Fruit fly (Drosophila melanogaster) whole organism, wandering third instar larva: ENCODE results near the gene brat.

Source experiments
- Abd-B ChIP-seq: fragments of >200 bp; optimal IDR thresholded peaks from 2 replicates; lab custom pipeline; 2017; ENCODE audit warnings: missing biosample characterization, missing genetic modification characterization
- CG32264 ChIP-seq: fragments of 200-800 bp; sonication (Bioruptor generic); optimal IDR thresholded peaks from 2 replicates; lab custom pipeline; 2016; ENCODE audit warnings: missing biosample characterization, missing genetic modification characterization
- CG9705 ChIP-seq: fragments of 200-800 bp; sonication (Bioruptor generic); optimal IDR thresholded peaks from 2 replicates; lab custom pipeline; 2018; ENCODE audit warnings: missing biosample characterization, mild to moderate bottlenecking, missing genetic modification characterization
- CrebA ChIP-seq: fragments of 200-800 bp; sonication (Bioruptor generic); optimal IDR thresholded peaks from 2 replicates; lab custom pipeline; 2016; ENCODE audit warnings: missing biosample characterization, mild to moderate bottlenecking, missing genetic modification characterization, borderline replicate concordance
- Dfd ChIP-seq: fragments of >200 bp; optimal IDR thresholded peaks from 2 replicates; lab custom pipeline; 2017; ENCODE audit warnings: missing biosample characterization, missing genetic modification characterization
- Dif ChIP-seq: fragments of 200-275, 200-300 bp; sonication (Bioruptor generic); optimal IDR thresholded peaks from 2 replicates; lab custom pipeline; 2018; ENCODE audit warnings: missing biosample characterization, missing genetic modification characterization; ENCODE audit not compliant: partially characterized antibody
- GATAd ChIP-seq: sonication (Bioruptor generic); optimal IDR thresholded peaks from 2 replicates; lab custom pipeline; 2016; ENCODE audit warnings: missing biosample characterization, missing genetic modification characterization
- HLH106 ChIP-seq: fragments of 200-800 bp; optimal IDR thresholded peaks from 3 replicates; lab custom pipeline; 2019; ENCODE audit warnings: missing biosample characterization, mild to moderate bottlenecking, missing genetic modification characterization, moderate library complexity
- Hnf4 ChIP-seq: fragments of 200-800 bp; sonication (Bioruptor generic); optimal IDR thresholded peaks from 2 replicates; lab custom pipeline; 2016; ENCODE audit warnings: missing biosample characterization, mild to moderate bottlenecking, missing genetic modification characterization
- Hr78 ChIP-seq: fragments of >200 bp; optimal IDR thresholded peaks from 2 replicates; lab custom pipeline; 2017; ENCODE audit warnings: missing biosample characterization, missing genetic modification characterization
- Hr83 ChIP-seq: fragments of 200-300 bp; sonication (Bioruptor generic); optimal IDR thresholded peaks from 2 replicates; lab custom pipeline; 2016; ENCODE audit warnings: missing biosample characterization, mild to moderate bottlenecking, missing genetic modification characterization, moderate library complexity; ENCODE audit not compliant: poor library complexity, severe bottlenecking
- Jra ChIP-seq: sonication (Bioruptor generic); optimal IDR thresholded peaks from 2 replicates; lab custom pipeline; 2016; ENCODE audit warnings: missing biosample characterization, missing genetic modification characterization
- Mio ChIP-seq: sonication (Bioruptor generic); optimal IDR thresholded peaks from 2 replicates; lab custom pipeline; 2016; ENCODE audit warnings: missing biosample characterization, missing genetic modification characterization
- Myc ChIP-seq: fragments of >200 bp; optimal IDR thresholded peaks from 2 replicates; lab custom pipeline; 2017
- N ChIP-seq: fragments of >200 bp; optimal IDR thresholded peaks from 2 replicates; lab custom pipeline; 2018; ENCODE audit warnings: missing biosample characterization, missing external identifiers, missing genetic modification characterization
- OdsH ChIP-seq: fragments of 200-800 bp; sonication (Bioruptor generic); optimal IDR thresholded peaks from 2 replicates; lab custom pipeline; 2016; ENCODE audit warnings: missing biosample characterization, mild to moderate bottlenecking, missing genetic modification characterization
- Rel ChIP-seq, 2 experiments: fragments of 200-800 bp; sonication (Bioruptor generic) in 1 of 2; optimal IDR thresholded peaks; 2 replicates in 1 of 2; 3 replicates in 1 of 2; lab custom pipeline; 2016 to 2019; ENCODE audit warnings: mild to moderate bottlenecking in 2 of 2, missing biosample characterization in 2 of 2, missing genetic modification characterization in 2 of 2, moderate library complexity in 1 of 2
- Sp1 ChIP-seq: fragments of 200-800 bp; sonication (Bioruptor generic); optimal IDR thresholded peaks from 3 replicates; lab custom pipeline; 2019; ENCODE audit warnings: missing biosample characterization, mild to moderate bottlenecking, missing genetic modification characterization, moderate library complexity
- Vsx2 ChIP-seq: fragments of 200-300, 225-300 bp; sonication (Bioruptor generic); optimal IDR thresholded peaks from 2 replicates; lab custom pipeline; 2018; ENCODE audit warnings: missing biosample characterization, missing genetic modification characterization; ENCODE audit not compliant: partially characterized antibody
- br ChIP-seq: fragments of 200-800 bp; sonication (Bioruptor generic); optimal IDR thresholded peaks from 2 replicates; lab custom pipeline; 2016; ENCODE audit warnings: missing biosample characterization, missing genetic modification characterization
- brk ChIP-seq: fragments of 200-800 bp; sonication (Bioruptor generic); optimal IDR thresholded peaks from 2 replicates; lab custom pipeline; 2016; ENCODE audit warnings: missing biosample characterization, mild to moderate bottlenecking, missing genetic modification characterization
- dl ChIP-seq, 2 experiments: fragments of 175-275, 200-275 bp in 1 of 2; fragments of 200-275 bp in 1 of 2; sonication (Bioruptor generic); optimal IDR thresholded peaks; lab custom pipeline; 2018; ENCODE audit warnings: mild to moderate bottlenecking in 2 of 2, missing biosample characterization in 2 of 2, missing genetic modification characterization in 2 of 2, moderate library complexity in 2 of 2; ENCODE audit not compliant: partially characterized antibody in 2 of 2, insufficient read depth in 1 of 2
- dmrt93B ChIP-seq: fragments of 200-800 bp; sonication (Bioruptor generic); optimal IDR thresholded peaks from 2 replicates; lab custom pipeline; 2018; ENCODE audit warnings: missing biosample characterization, mild to moderate bottlenecking, missing genetic modification characterization
- dsf ChIP-seq: sonication (Bioruptor generic); optimal IDR thresholded peaks from 2 replicates; lab custom pipeline; 2016; ENCODE audit warnings: missing biosample characterization, missing genetic modification characterization, borderline replicate concordance
- ey ChIP-seq: fragments of 200-800 bp; sonication (Bioruptor generic); optimal IDR thresholded peaks from 2 replicates; lab custom pipeline; 2016; ENCODE audit warnings: missing biosample characterization, missing genetic modification characterization
- foxo ChIP-seq, 2 experiments: fragments of 200-800 bp; sonication (Bioruptor generic); optimal IDR thresholded peaks; 2 replicates in 1 of 2; 3 replicates in 1 of 2; lab custom pipeline; 2016 to 2017; ENCODE audit warnings: missing biosample characterization in 2 of 2, missing genetic modification characterization in 2 of 2
- fru ChIP-seq: fragments of 200-800 bp; sonication (Bioruptor generic); optimal IDR thresholded peaks from 3 replicates; lab custom pipeline; 2016; ENCODE audit warnings: missing biosample characterization, mild to moderate bottlenecking, missing genetic modification characterization
- h ChIP-seq: fragments of 200-800 bp; sonication (Bioruptor generic); optimal IDR thresholded peaks from 3 replicates; lab custom pipeline; 2016; ENCODE audit warnings: missing biosample characterization, mild to moderate bottlenecking, missing genetic modification characterization
- jim ChIP-seq: fragments of 175-275, 200-325 bp; sonication (Bioruptor generic); optimal IDR thresholded peaks from 2 replicates; lab custom pipeline; 2016; ENCODE audit warnings: missing biosample characterization, mild to moderate bottlenecking, missing genetic modification characterization
- lola ChIP-seq: fragments of >200 bp; optimal IDR thresholded peaks from 2 replicates; lab custom pipeline; 2017; ENCODE audit warnings: missing biosample characterization, missing genetic modification characterization
- pan ChIP-seq: fragments of >200 bp; optimal IDR thresholded peaks from 2 replicates; lab custom pipeline; 2017
- psq ChIP-seq: fragments of 200-800 bp; sonication (Bioruptor generic); optimal IDR thresholded peaks from 3 replicates; lab custom pipeline; 2017; ENCODE audit warnings: missing biosample characterization, mild to moderate bottlenecking, missing genetic modification characterization, moderate library complexity
- rgr ChIP-seq: fragments of 200-800 bp; sonication (Bioruptor generic); optimal IDR thresholded peaks from 3 replicates; lab custom pipeline; 2016; ENCODE audit warnings: missing biosample characterization, mild to moderate bottlenecking, missing genetic modification characterization
- sage ChIP-seq: fragments of 200-800 bp; sonication (Bioruptor generic); optimal IDR thresholded peaks from 2 replicates; lab custom pipeline; 2016; ENCODE audit warnings: missing biosample characterization, mild to moderate bottlenecking, missing genetic modification characterization
- sv ChIP-seq: fragments of 200-800 bp; sonication (Bioruptor generic); optimal IDR thresholded peaks from 3 replicates; lab custom pipeline; 2016; ENCODE audit warnings: missing biosample characterization, missing genetic modification characterization
- tai ChIP-seq: sonication (Bioruptor generic); optimal IDR thresholded peaks from 2 replicates; lab custom pipeline; 2016; ENCODE audit warnings: missing biosample characterization, missing genetic modification characterization
- usp ChIP-seq: fragments of >200 bp; optimal IDR thresholded peaks from 2 replicates; lab custom pipeline; 2017; ENCODE audit warnings: missing biosample characterization, missing genetic modification characterization
- woc ChIP-seq: sonication (Bioruptor generic); optimal IDR thresholded peaks from 2 replicates; lab custom pipeline; 2016; ENCODE audit warnings: missing biosample characterization, mild to moderate bottlenecking, missing genetic modification characterization

brat gene

dm6 chr2L:19196443-19197044 lies 62.9 kb downstream of the brat start (continued):
- TF ChIP-seq HLH106 (tag; lab: Kevin White, UChicago), result peak; percentile 87

- no peak for TF ChIP-seq foxo (GFP tag; optimal IDR thresholded peaks at IDR 0.05; lab: Kevin White, UChicago)
Observed at dm6 chr2L:19198402-19198801, 64.8 kb downstream of the brat start.

dm6 chr2L:19200211-19200610 lies 66.6 kb downstream of the brat start:
- TF ChIP-seq lola (GFP tag; lab: Kevin White, UChicago) (no peak), Abd-B (GFP tag; lab: Kevin White, UChicago) (no peak), jim (GFP tag; lab: Kevin White, UChicago) (no peak), sage (GFP tag; lab: Kevin White, UChicago) (no peak), HLH106 (tag; lab: Kevin White, UChicago) (peak; percentile 7), Dif (GFP tag; lab: Kevin White, UChicago) (no peak), Sp1 (no peak), psq (GFP tag; lab: Kevin White, UChicago) (no peak), OdsH (peak; percentile 32), tai (GFP tag; lab: Kevin White, UChicago) (no peak), Hnf4 (peak; percentile 33), ey (GFP tag; lab: Kevin White, UChicago) (peak; percentile 43), rgr (GFP tag; lab: Kevin White, UChicago) (no peak), fru (GFP tag; lab: Kevin White, UChicago) (peak; percentile 19), CG9705 (GFP tag; lab: Kevin White, UChicago) (no peak), Mio (GFP tag; lab: Kevin White, UChicago) (no peak), usp (GFP tag; lab: Kevin White, UChicago) (no peak), sv (GFP tag; lab: Kevin White, UChicago) (no peak), h (GFP tag; lab: Kevin White, UChicago) (peak; percentile 27), woc (GFP tag; lab: Kevin White, UChicago) (peak; percentile 9), dmrt93B (GFP tag; lab: Kevin White, UChicago) (no peak), CrebA (GFP tag; lab: Kevin White, UChicago) (no peak), foxo (GFP tag; optimal IDR thresholded peaks at IDR 0.05; lab: Kevin White, UChicago) (peak in 1 of 2 experiments; percentile 60)
- TF ChIP-seq, all 38 proteins: peak for 8

dm6 chr2L:19201841-19202240 lies 68.2 kb downstream of the brat start:
- peak; percentile 68 for TF ChIP-seq ey (GFP tag; lab: Kevin White, UChicago)
- TF ChIP-seq Mio (GFP tag; lab: Kevin White, UChicago), result no peak
- TF ChIP-seq brk (GFP tag; lab: Kevin White, UChicago), result peak; percentile 53
- no peak for TF ChIP-seq GATAd (GFP tag; lab: Kevin White, UChicago)
- TF ChIP-seq HLH106 (tag; lab: Kevin White, UChicago), result peak; percentile 70
- peak; percentile 65 for TF ChIP-seq Sp1
- TF ChIP-seq Abd-B (GFP tag; lab: Kevin White, UChicago), result no peak
- no peak for TF ChIP-seq jim (GFP tag; lab: Kevin White, UChicago)
- no peak for TF ChIP-seq tai (GFP tag; lab: Kevin White, UChicago)
- TF ChIP-seq foxo (GFP tag; optimal IDR thresholded peaks at IDR 0.05; lab: Kevin White, UChicago), result peak in 1 of 2 experiments; percentile 75
- peak; percentile 12 for TF ChIP-seq CG9705 (GFP tag; lab: Kevin White, UChicago)
- no peak for TF ChIP-seq dl (GFP tag; optimal IDR thresholded peaks at IDR 0.05; lab: Kevin White, UChicago; ENCODE audit: insufficient read depth in 1 of 2, partially characterized antibody in 2 of 2)
- no peak for TF ChIP-seq Hr83 (GFP tag; lab: Kevin White, UChicago)
- TF ChIP-seq Vsx2 (GFP tag; lab: Kevin White, UChicago), result no peak
- TF ChIP-seq Dfd (GFP tag; lab: Kevin White, UChicago), result no peak
- no peak for TF ChIP-seq N (GFP tag; lab: Kevin White, UChicago)
- peak; percentile 64 for TF ChIP-seq sage (GFP tag; lab: Kevin White, UChicago)
- peak; percentile 49 for TF ChIP-seq br (GFP tag; lab: Kevin White, UChicago)
- TF ChIP-seq Rel (GFP tag; optimal IDR thresholded peaks at IDR 0.05; lab: Kevin White, UChicago), result peak; percentile 27
- no peak for TF ChIP-seq Rel (tag; optimal IDR thresholded peaks at IDR 0.05; lab: Kevin White, UChicago)
- TF ChIP-seq Hnf4, result peak; percentile 60
- TF ChIP-seq usp (GFP tag; lab: Kevin White, UChicago), result no peak
- TF ChIP-seq rgr (GFP tag; lab: Kevin White, UChicago), result peak; percentile 71
- peak; percentile 67 for TF ChIP-seq OdsH
- TF ChIP-seq lola (GFP tag; lab: Kevin White, UChicago), result no peak
- TF ChIP-seq CrebA (GFP tag; lab: Kevin White, UChicago), result peak; percentile 22
- no peak for TF ChIP-seq dsf (GFP tag; lab: Kevin White, UChicago)
- peak; percentile 22 for TF ChIP-seq dmrt93B (GFP tag; lab: Kevin White, UChicago)
- peak; percentile 36 for TF ChIP-seq Jra (GFP tag; lab: Kevin White, UChicago)
- no peak for TF ChIP-seq Hr78 (GFP tag; lab: Kevin White, UChicago)
- no peak for TF ChIP-seq sv (GFP tag; lab: Kevin White, UChicago)
- peak; percentile 75 for TF ChIP-seq fru (GFP tag; lab: Kevin White, UChicago)
- no peak for TF ChIP-seq pan
- no peak for TF ChIP-seq Dif (GFP tag; lab: Kevin White, UChicago)
- TF ChIP-seq h (GFP tag; lab: Kevin White, UChicago), result peak; percentile 80
- TF ChIP-seq Myc (lab: Kevin White, UChicago), result no peak
- TF ChIP-seq CG32264 (GFP tag; lab: Kevin White, UChicago), result no peak
- peak; percentile 55 for TF ChIP-seq psq (GFP tag; lab: Kevin White, UChicago)
- TF ChIP-seq woc (GFP tag; lab: Kevin White, UChicago), result peak; percentile 51
- TF ChIP-seq, all 38 proteins: peak for 19
